Fruit fly (Drosophila melanogaster) Kc167 (cell line): ENCODE measurements around the gene CG33285.

Source experiments
- Myc ChIP-seq: fragments of >200 bp; optimal IDR thresholded peaks from 2 replicates; lab custom pipeline; 2017; ENCODE audit warnings: missing external identifiers
- Sin3A ChIP-seq: fragments of >200 bp; optimal IDR thresholded peaks from 2 replicates; lab custom pipeline; 2018; ENCODE audit warnings: missing external identifiers
- h ChIP-seq: fragments of >200 bp; optimal IDR thresholded peaks from 3 replicates; lab custom pipeline; 2018; ENCODE audit warnings: missing external identifiers
- insv ChIP-seq: fragments of >200 bp; optimal IDR thresholded peaks from 3 replicates; lab custom pipeline; 2018; ENCODE audit warnings: missing external identifiers
- psq ChIP-seq: fragments of >200 bp; optimal IDR thresholded peaks from 2 replicates; lab custom pipeline; 2017; ENCODE audit warnings: missing external identifiers
- ttk ChIP-seq: sonication (Bioruptor generic); optimal IDR thresholded peaks from 2 replicates; lab custom pipeline; 2017; ENCODE audit warnings: missing external identifiers

The CG33285 gene

dm6 chr3L:21066210-21066912 is 22.4 kb downstream of the CG33285 start:
- TF ChIP-seq ttk (lab: Kevin White, UChicago) (no peak), psq (lab: Kevin White, UChicago) (no peak), h (no peak), insv (lab: Kevin White, UChicago) (no peak), Sin3A (no peak), Myc (no peak)

- TF ChIP-seq Myc, result no peak
Measured at dm6 chr3L:21065212-21065902, 23.4 kb downstream of the CG33285 start, which contains the start of gene CG43072. Gene CG43072 (plus strand): TSS chr3L:21065852.

dm6 chr3L:21064587-21064986 is 24.2 kb downstream of the CG33285 start:
- TF ChIP-seq ttk (lab: Kevin White, UChicago) (no peak), Myc (no peak), Sin3A (no peak), h (no peak), psq (lab: Kevin White, UChicago) (no peak), insv (lab: Kevin White, UChicago) (no peak)

- TF ChIP-seq ttk (lab: Kevin White, UChicago) (no peak), h (no peak)
Measured at dm6 chr3L:21061968-21062367, 26.8 kb downstream of the CG33285 start.

dm6 chr3L:21060189-21061070 is 28.4 kb downstream of the CG33285 start:
- no peak for TF ChIP-seq ttk (lab: Kevin White, UChicago)
- TF ChIP-seq Myc, result no peak
- TF ChIP-seq Sin3A, result no peak
- TF ChIP-seq h, result no peak
- TF ChIP-seq insv (lab: Kevin White, UChicago), result no peak
- TF ChIP-seq psq (lab: Kevin White, UChicago), result no peak

- TF ChIP-seq ttk (lab: Kevin White, UChicago) (no peak), psq (lab: Kevin White, UChicago) (no peak), insv (lab: Kevin White, UChicago) (no peak), h (no peak), Sin3A (no peak), Myc (no peak)
Measured at dm6 chr3L:21058651-21059050, 30.1 kb downstream of the CG33285 start.

dm6 chr3L:21057568-21057940 is 31.2 kb downstream of the CG33285 start:
- TF ChIP-seq Myc, result no peak
- TF ChIP-seq psq (lab: Kevin White, UChicago), result no peak
- no peak for TF ChIP-seq insv (lab: Kevin White, UChicago)
- no peak for TF ChIP-seq ttk (lab: Kevin White, UChicago)
- TF ChIP-seq Sin3A, result no peak
- no peak for TF ChIP-seq h

- TF ChIP-seq Myc, result no peak
- no peak for TF ChIP-seq ttk (lab: Kevin White, UChicago)
- TF ChIP-seq psq (lab: Kevin White, UChicago), result no peak
- TF ChIP-seq insv (lab: Kevin White, UChicago), result no peak
- TF ChIP-seq Sin3A, result no peak
- TF ChIP-seq h, result no peak
Measured at dm6 chr3L:21056792-21057567, 31.8 kb downstream of the CG33285 start.

- no peak for TF ChIP-seq h
- TF ChIP-seq ttk (lab: Kevin White, UChicago), result no peak
- TF ChIP-seq Myc, result no peak
- no peak for TF ChIP-seq insv (lab: Kevin White, UChicago)
- no peak for TF ChIP-seq Sin3A
- no peak for TF ChIP-seq psq (lab: Kevin White, UChicago)
Measured at dm6 chr3L:21056290-21056689, 32.5 kb downstream of the CG33285 start.

- TF ChIP-seq psq (lab: Kevin White, UChicago), result no peak
Measured at dm6 chr3L:21055839-21056238, 33.0 kb downstream of the CG33285 start.

dm6 chr3L:21054894-21055270 is 33.9 kb downstream of the CG33285 start:
- TF ChIP-seq ttk (lab: Kevin White, UChicago) (no peak), h (no peak), psq (lab: Kevin White, UChicago) (no peak), insv (lab: Kevin White, UChicago) (no peak), Sin3A (no peak), Myc (no peak)

- TF ChIP-seq insv (lab: Kevin White, UChicago), result no peak
- TF ChIP-seq psq (lab: Kevin White, UChicago), result no peak
- no peak for TF ChIP-seq h
- no peak for TF ChIP-seq Sin3A
- no peak for TF ChIP-seq Myc
- TF ChIP-seq ttk (lab: Kevin White, UChicago), result no peak
Measured at dm6 chr3L:21054188-21054893, 34.4 kb downstream of the CG33285 start.
